Worm (Caenorhabditis elegans): ENCODE data around the gene mtm-6.
A peak's percentile ranks its signal among the peaks of the same experiment; 100 is the strongest.

Gene mtm-6

ce11 chrIII:13348891-13349290 lies 2.0 kb downstream of the mtm-6 start (continued):
- TF ChIP-seq lin-15B (tag; optimal IDR thresholded peaks at IDR 0.05) (no peak), ets-5 (GFP tag; IDR thresholded peaks at IDR 0.05) (no peak), ceh-90 (tag; optimal IDR thresholded peaks at IDR 0.05) (no peak), sptf-1 (tag; optimal IDR thresholded peaks at IDR 0.05) (no peak), unc-86 (tag; optimal IDR thresholded peaks at IDR 0.05) (no peak), elt-3 (tag; optimal IDR thresholded peaks at IDR 0.05) (no peak), nhr-76 (tag; optimal IDR thresholded peaks at IDR 0.05) (no peak), lsy-2 (tag; optimal IDR thresholded peaks at IDR 0.05) (no peak), lin-35 (GFP tag; optimal IDR thresholded peaks at IDR 0.05) (no peak), mep-1 (tag; optimal IDR thresholded peaks at IDR 0.05) (no peak), dsc-1 (tag; optimal IDR thresholded peaks at IDR 0.05) (peak; percentile 78), nhr-47 (tag; optimal IDR thresholded peaks at IDR 0.05) (peak; percentile 28), Y116A8C.19 (tag; optimal IDR thresholded peaks at IDR 0.05; ENCODE audit: borderline replicate concordance) (no peak), F16B12.6 (tag; optimal IDR thresholded peaks at IDR 0.05) (no peak)

DNA sequence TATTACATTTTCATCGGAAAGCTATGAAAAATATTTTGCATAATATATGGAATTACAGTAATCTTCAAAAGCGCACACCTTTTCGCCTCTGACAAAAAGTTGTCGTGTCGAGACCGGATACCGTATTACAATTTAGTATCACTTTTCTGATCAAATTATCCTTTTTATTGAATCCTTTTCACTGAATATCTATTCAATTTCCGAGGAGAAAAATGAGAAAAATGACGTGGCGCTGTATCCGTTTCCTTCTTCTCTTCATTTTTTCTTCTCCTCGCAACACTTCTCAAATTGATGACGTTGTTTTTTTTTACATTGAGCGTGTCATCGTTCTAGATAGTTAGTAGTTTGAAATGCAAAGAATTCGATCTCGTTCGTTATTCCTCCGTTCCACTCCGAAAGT lies 4.1 kb downstream of the mtm-6 start:
- TF ChIP-seq lsy-2 (tag; optimal IDR thresholded peaks at IDR 0.05) (peak in 1 of 2 experiments; percentile 12), nhr-71 (tag; optimal IDR thresholded peaks at IDR 0.05) (peak; percentile 3), lin-15B (tag; optimal IDR thresholded peaks at IDR 0.05) (no peak), lin-14 (GFP tag; optimal IDR thresholded peaks at IDR 0.05) (peak; percentile 66)

DNA sequence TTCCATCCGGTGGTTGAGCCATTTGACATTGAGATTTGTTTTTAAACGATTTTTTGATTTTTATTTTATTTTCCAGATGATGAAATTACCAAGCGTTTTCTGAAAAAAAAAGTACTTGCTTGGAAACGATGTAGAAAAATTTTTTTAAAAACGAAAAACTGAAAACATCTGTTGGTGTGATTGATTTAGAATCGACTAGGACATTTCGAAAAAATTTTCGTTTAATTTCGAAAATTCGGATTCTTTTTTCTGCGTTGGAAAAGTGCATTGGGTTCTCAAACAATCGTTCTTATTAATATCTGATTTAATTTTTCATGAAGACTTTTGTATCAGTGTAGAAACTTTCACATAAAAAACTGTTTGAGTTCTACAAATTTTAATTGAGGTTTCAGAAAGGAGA lies 12.4 kb downstream of the mtm-6 start, which contains the start of gene F53A2.9:
Gene F53A2.9, minus strand, starts transcription at position 101 of the 400 bp plus-strand sequence.
- TF ChIP-seq lsy-2 (tag; optimal IDR thresholded peaks at IDR 0.05), result no peak
- no peak for TF ChIP-seq ama-1 (optimal IDR thresholded peaks at IDR 0.05)

- peak; percentile 56 for TF ChIP-seq F16B12.6 (tag; optimal IDR thresholded peaks at IDR 0.05)
- TF ChIP-seq skn-1 (tag; optimal IDR thresholded peaks at IDR 0.05), result peak; percentile 68
- TF ChIP-seq swsn-7 (tag; optimal IDR thresholded peaks at IDR 0.05), result peak; percentile 9
- TF ChIP-seq jun-1 (tag; optimal IDR thresholded peaks at IDR 0.05), result peak; percentile 18
- TF ChIP-seq lir-3 (tag; optimal IDR thresholded peaks at IDR 0.05; ENCODE audit: poor library complexity), result no peak
- TF ChIP-seq dpl-1 (GFP tag; optimal IDR thresholded peaks at IDR 0.05), result peak in 2 of 3 experiments; percentile 34 to 60
- TF ChIP-seq aly-2 (tag; optimal IDR thresholded peaks at IDR 0.05), result no peak
- TF ChIP-seq snu-23 (GFP tag; optimal IDR thresholded peaks at IDR 0.05), result peak; percentile 50
- peak; percentile 98 for TF ChIP-seq lin-14 (GFP tag; optimal IDR thresholded peaks at IDR 0.05)
- TF ChIP-seq mdl-1 (tag; optimal IDR thresholded peaks at IDR 0.05), result peak in 1 of 2 experiments; percentile 66
- TF ChIP-seq fos-1 (tag; optimal IDR thresholded peaks at IDR 0.05), result peak; percentile 37
- peak; percentile 4 for TF ChIP-seq lin-15B (tag; optimal IDR thresholded peaks at IDR 0.05)
- TF ChIP-seq blmp-1 (tag; optimal IDR thresholded peaks at IDR 0.05), result peak; percentile 58
- TF ChIP-seq ceh-82 (tag; optimal IDR thresholded peaks at IDR 0.05), result peak in 1 of 3 experiments; percentile 69
- no peak for TF ChIP-seq nhr-77 (tag; optimal IDR thresholded peaks at IDR 0.05)
- no peak for TF ChIP-seq fkh-4 (tag; optimal IDR thresholded peaks at IDR 0.05; ENCODE audit: borderline replicate concordance)
- peak; percentile 21 for TF ChIP-seq nhr-20 (tag; optimal IDR thresholded peaks at IDR 0.05)
- peak; percentile 48 for TF ChIP-seq nhr-71 (tag; optimal IDR thresholded peaks at IDR 0.05)
- TF ChIP-seq mep-1 (tag; optimal IDR thresholded peaks at IDR 0.05), result no peak
- TF ChIP-seq xbp-1 (tag; optimal IDR thresholded peaks at IDR 0.05), result peak; percentile 13
- no peak for TF ChIP-seq tlp-1 (tag; optimal IDR thresholded peaks at IDR 0.05)
- TF ChIP-seq nhr-47 (tag; optimal IDR thresholded peaks at IDR 0.05), result peak; percentile 16
- no peak for TF ChIP-seq unc-98 (GFP tag; IDR thresholded peaks at IDR 0.05)
- peak; percentile 36 to 41 for TF ChIP-seq efl-1 (optimal IDR thresholded peaks at IDR 0.05)
- TF ChIP-seq efl-1 (GFP tag; optimal IDR thresholded peaks at IDR 0.05 in 1 of 2), result peak; percentile 31 to 67
- peak; percentile 17 to 63 for TF ChIP-seq lsy-2 (tag; optimal IDR thresholded peaks at IDR 0.05)
- TF ChIP-seq lin-35 (GFP tag; optimal IDR thresholded peaks at IDR 0.05), result peak; percentile 36 to 58
- TF ChIP-seq nhr-85 (tag), result peak; percentile 59
- peak; percentile 77 for TF ChIP-seq fkh-8 (tag; optimal IDR thresholded peaks at IDR 0.05)
- no peak for TF ChIP-seq hlh-17 (GFP tag; optimal IDR thresholded peaks at IDR 0.05; ENCODE audit: borderline replicate concordance)
Measured at ce11 chrIII:13359847-13360246, 13.0 kb downstream of the mtm-6 start.
